Worm (Caenorhabditis elegans): ENCODE data around the gene srd-36.

Gene srd-36

DNA sequence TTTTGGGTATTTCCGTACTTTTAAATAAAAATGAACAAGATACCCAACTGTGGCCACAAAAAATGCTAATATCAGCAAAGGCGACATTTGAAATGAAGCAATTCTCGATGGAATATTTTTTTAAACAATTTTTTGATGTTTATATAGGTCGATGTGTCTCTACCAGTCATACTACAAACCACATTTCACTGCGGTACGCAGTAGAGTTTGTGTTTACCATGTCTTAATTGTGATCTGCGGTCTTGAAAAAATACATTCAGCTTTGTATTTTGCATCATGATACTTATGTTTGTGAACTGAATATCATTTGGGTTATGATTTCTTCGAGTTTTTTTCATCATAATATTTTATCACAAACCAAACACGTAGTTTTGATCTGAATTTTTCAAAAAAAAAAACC is 10.5 kb downstream of the srd-36 start, which contains the start of gene cyp-14A4:
cyp-14A4 (minus strand) TSS at position 107 of the 400 bp plus-strand sequence.
- TF ChIP-seq tra-4 (tag; optimal IDR thresholded peaks at IDR 0.05) (no peak), tbx-11 (GFP tag; IDR thresholded peaks at IDR 0.05) (no peak), hnd-1 (tag; optimal IDR thresholded peaks at IDR 0.05) (no peak)

ce11 chrX:13283462-13283861 is 11.1 kb downstream of the srd-36 start:
- no peak for TF ChIP-seq hmg-4 (GFP tag; optimal IDR thresholded peaks at IDR 0.05)
- no peak for TF ChIP-seq aly-1 (tag; optimal IDR thresholded peaks at IDR 0.05)
- no peak for TF ChIP-seq hnd-1 (tag; optimal IDR thresholded peaks at IDR 0.05)
- no peak for TF ChIP-seq ceh-36 (tag; optimal IDR thresholded peaks at IDR 0.05)
- no peak for TF ChIP-seq flt-1 (GFP tag; IDR thresholded peaks at IDR 0.05)
- TF ChIP-seq hmbx-1 (tag; optimal IDR thresholded peaks at IDR 0.05), result no peak
- no peak for TF ChIP-seq scrt-1 (GFP tag; IDR thresholded peaks at IDR 0.05)
- no peak for TF ChIP-seq F13C5.2 (tag; optimal IDR thresholded peaks at IDR 0.05)
- no peak for TF ChIP-seq sea-1 (GFP tag; conservative IDR thresholded peaks at IDR 0.05)
- no peak for TF ChIP-seq pes-1 (GFP tag; IDR thresholded peaks at IDR 0.05)
- no peak for TF ChIP-seq tbx-37 (GFP tag; conservative IDR thresholded peaks at IDR 0.05)
- TF ChIP-seq B0310.2 (tag; optimal IDR thresholded peaks at IDR 0.05), result no peak
- no peak for TF ChIP-seq ama-1 (optimal IDR thresholded peaks at IDR 0.05)
- TF ChIP-seq tra-4 (tag; optimal IDR thresholded peaks at IDR 0.05), result no peak
- TF ChIP-seq ets-7 (tag; optimal IDR thresholded peaks at IDR 0.05), result no peak
- no peak for TF ChIP-seq tbx-11 (GFP tag; IDR thresholded peaks at IDR 0.05)
- no peak for TF ChIP-seq ceh-13 (GFP tag; optimal IDR thresholded peaks at IDR 0.05)

ce11 chrX:13278876-13279275 is 15.7 kb downstream of the srd-36 start, which contains the start of gene phf-33:
TSS of gene phf-33 (minus strand) at chrX:13278976.
- TF ChIP-seq hmg-4 (GFP tag; optimal IDR thresholded peaks at IDR 0.05) (no peak), B0310.2 (tag; optimal IDR thresholded peaks at IDR 0.05) (no peak), hnd-1 (tag; optimal IDR thresholded peaks at IDR 0.05) (no peak), aly-1 (tag; optimal IDR thresholded peaks at IDR 0.05) (no peak), sea-1 (GFP tag; conservative IDR thresholded peaks at IDR 0.05) (no peak)

DNA sequence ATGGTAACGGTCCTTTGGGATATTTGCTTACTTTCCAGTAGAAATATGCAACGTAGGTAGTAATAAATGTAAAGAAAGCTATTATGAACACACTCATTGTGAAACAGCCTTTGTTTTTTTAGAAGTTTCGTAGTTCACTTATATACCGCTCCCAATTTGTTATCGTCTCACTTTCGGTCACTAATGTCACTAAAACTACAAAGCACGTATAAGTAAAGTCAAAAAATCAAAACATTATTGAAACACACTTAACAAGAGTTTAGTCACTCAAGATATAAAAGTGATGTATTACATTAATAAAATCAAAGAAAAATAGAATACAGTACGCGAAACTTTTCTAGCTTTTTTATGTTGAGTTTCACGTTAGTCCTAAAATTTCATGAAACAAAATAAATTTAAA is 20.5 kb downstream of the srd-36 start, which contains the start of gene cyp-14A3:
cyp-14A3 (minus strand) TSS at position 101 of the 400 bp plus-strand sequence.
- TF ChIP-seq tbx-37 (GFP tag; conservative IDR thresholded peaks at IDR 0.05) (no peak), flt-1 (GFP tag; IDR thresholded peaks at IDR 0.05) (no peak), scrt-1 (GFP tag; IDR thresholded peaks at IDR 0.05) (no peak), ceh-36 (tag; optimal IDR thresholded peaks at IDR 0.05) (no peak), B0310.2 (tag; optimal IDR thresholded peaks at IDR 0.05) (no peak), ama-1 (optimal IDR thresholded peaks at IDR 0.05) (no peak), pes-1 (GFP tag; IDR thresholded peaks at IDR 0.05) (no peak), hmg-4 (GFP tag; optimal IDR thresholded peaks at IDR 0.05) (no peak), sea-1 (GFP tag; conservative IDR thresholded peaks at IDR 0.05) (no peak), tbx-11 (GFP tag; IDR thresholded peaks at IDR 0.05) (no peak), hnd-1 (tag; optimal IDR thresholded peaks at IDR 0.05) (no peak), tra-4 (tag; optimal IDR thresholded peaks at IDR 0.05) (no peak), aly-1 (tag; optimal IDR thresholded peaks at IDR 0.05) (no peak)

ce11 chrX:13269586-13269985 is 25.0 kb downstream of the srd-36 start, which contains the start of gene cyp-14A2:
TSS of gene cyp-14A2 (minus strand) at chrX:13269686.
- TF ChIP-seq hmg-4 (GFP tag; optimal IDR thresholded peaks at IDR 0.05), result no peak
- TF ChIP-seq tbx-37 (GFP tag; conservative IDR thresholded peaks at IDR 0.05), result no peak
- TF ChIP-seq ama-1 (optimal IDR thresholded peaks at IDR 0.05), result no peak
- TF ChIP-seq ceh-13 (GFP tag; optimal IDR thresholded peaks at IDR 0.05), result no peak
- no peak for TF ChIP-seq hnd-1 (tag; optimal IDR thresholded peaks at IDR 0.05)
- TF ChIP-seq aly-1 (tag; optimal IDR thresholded peaks at IDR 0.05), result no peak
- no peak for TF ChIP-seq sea-1 (GFP tag; conservative IDR thresholded peaks at IDR 0.05)
- TF ChIP-seq tra-4 (tag; optimal IDR thresholded peaks at IDR 0.05), result no peak
- TF ChIP-seq ceh-36 (tag; optimal IDR thresholded peaks at IDR 0.05), result no peak
- no peak for TF ChIP-seq ets-7 (tag; optimal IDR thresholded peaks at IDR 0.05)
- TF ChIP-seq hmbx-1 (tag; optimal IDR thresholded peaks at IDR 0.05), result no peak
- no peak for TF ChIP-seq pes-1 (GFP tag; IDR thresholded peaks at IDR 0.05)
- TF ChIP-seq F13C5.2 (tag; optimal IDR thresholded peaks at IDR 0.05), result no peak
- no peak for TF ChIP-seq scrt-1 (GFP tag; IDR thresholded peaks at IDR 0.05)
- no peak for TF ChIP-seq B0310.2 (tag; optimal IDR thresholded peaks at IDR 0.05)
- TF ChIP-seq tbx-11 (GFP tag; IDR thresholded peaks at IDR 0.05), result no peak

DNA sequence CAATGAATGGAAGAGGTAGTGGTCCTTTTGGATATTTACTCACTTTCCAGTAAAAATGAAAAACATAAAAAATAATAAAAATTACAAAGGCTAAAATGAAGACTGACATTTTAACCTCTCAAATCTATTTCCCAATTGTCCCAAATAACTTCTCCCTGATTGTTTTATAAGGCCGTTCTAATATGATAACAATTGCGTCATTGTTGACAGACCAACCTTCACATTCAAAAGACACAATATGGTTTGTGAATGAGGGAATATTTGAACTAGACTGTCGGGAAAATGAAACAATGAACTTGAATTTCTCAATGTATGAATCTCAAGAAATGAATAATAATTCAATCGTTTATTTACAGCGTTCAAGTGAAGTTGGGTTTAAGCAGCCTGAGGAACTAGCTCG is 27.3 kb downstream of the srd-36 start, which contains the start of gene cyp-14A1:
cyp-14A1 (minus strand) TSS at position 126 of the 400 bp plus-strand sequence.
- TF ChIP-seq ceh-36 (tag; optimal IDR thresholded peaks at IDR 0.05) (no peak), ama-1 (optimal IDR thresholded peaks at IDR 0.05) (no peak), F13C5.2 (tag; optimal IDR thresholded peaks at IDR 0.05) (no peak), tbx-37 (GFP tag; conservative IDR thresholded peaks at IDR 0.05) (no peak)

DNA sequence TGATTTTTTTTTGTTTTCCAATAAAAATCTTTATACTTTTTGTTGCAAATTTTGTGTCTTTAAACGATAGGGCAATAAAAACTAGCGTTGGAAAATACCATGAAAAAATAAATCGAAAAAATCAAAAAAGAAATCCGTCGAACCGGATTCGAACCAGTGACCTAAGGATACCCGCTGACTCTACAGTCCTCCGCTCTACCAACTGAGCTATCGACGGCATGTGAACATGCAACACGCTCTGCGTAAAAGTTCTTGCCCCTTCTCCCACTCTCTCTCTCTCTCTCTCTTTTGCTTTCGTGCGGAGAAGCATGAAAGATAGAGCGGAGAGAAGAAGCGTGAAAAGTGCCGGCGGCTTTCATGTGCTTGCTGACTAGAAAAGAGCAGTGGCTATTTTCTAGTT is 30.0 kb downstream of the srd-36 start:
- TF ChIP-seq tbx-11 (GFP tag; IDR thresholded peaks at IDR 0.05), result peak; percentile 85
- peak; percentile 88 for TF ChIP-seq scrt-1 (GFP tag; IDR thresholded peaks at IDR 0.05)
- peak; percentile 47 for TF ChIP-seq ceh-36 (tag; optimal IDR thresholded peaks at IDR 0.05)
- TF ChIP-seq hmg-4 (GFP tag; optimal IDR thresholded peaks at IDR 0.05), result peak; percentile 82
- peak; percentile 64 for TF ChIP-seq B0310.2 (tag; optimal IDR thresholded peaks at IDR 0.05)
- TF ChIP-seq flt-1 (GFP tag; IDR thresholded peaks at IDR 0.05), result peak; percentile 84
- no peak for TF ChIP-seq ama-1 (optimal IDR thresholded peaks at IDR 0.05)
- no peak; the same call in 1 of the 2 replicates for TF ChIP-seq pes-1 (GFP tag; IDR thresholded peaks at IDR 0.05)
- TF ChIP-seq F13C5.2 (tag; optimal IDR thresholded peaks at IDR 0.05), result peak; percentile 83
- peak; percentile 53 for TF ChIP-seq ets-7 (tag; optimal IDR thresholded peaks at IDR 0.05)
- TF ChIP-seq hnd-1 (tag; optimal IDR thresholded peaks at IDR 0.05), result peak; percentile 57
- TF ChIP-seq aly-1 (tag; optimal IDR thresholded peaks at IDR 0.05), result peak; percentile 65
- TF ChIP-seq sea-1 (GFP tag; conservative IDR thresholded peaks at IDR 0.05), result peak; percentile 59
- peak; percentile 22 for TF ChIP-seq tra-4 (tag; optimal IDR thresholded peaks at IDR 0.05)
- TF ChIP-seq ceh-13 (GFP tag; optimal IDR thresholded peaks at IDR 0.05), result peak; percentile 65
- peak; percentile 46 for TF ChIP-seq hmbx-1 (tag; optimal IDR thresholded peaks at IDR 0.05)
- TF ChIP-seq tbx-37 (GFP tag; conservative IDR thresholded peaks at IDR 0.05), result peak; percentile 88
